Worm (Caenorhabditis elegans) whole organism, L4 larva: ENCODE measurements around the gene F54C8.1.
"Not testable (repeated sequence)": the region's sequence is repeated elsewhere in the genome, so short reads cannot be mapped to it uniquely, and the experiment has no call there.

Source experiments
- ama-1 ChIP-seq: fragments of 150-350 bp; optimal IDR thresholded peaks from 2 replicates; lab custom pipeline; 2014; ENCODE audit warnings: inconsistent platforms, mixed read lengths
- ctbp-1 ChIP-seq: fragments of 200-800 bp; sonication (Bioruptor generic); IDR thresholded peaks from 2 replicates; pipeline ENCODE4 v1.3.6; 2022; ENCODE audit warnings: missing genetic modification reagents, missing genetic modification characterization, missing compliant biosample characterization
- egl-27 ChIP-seq: sonication (generic microtip); optimal IDR thresholded peaks from 3 replicates; lab custom pipeline; 2017; ENCODE audit warnings: missing biosample characterization, missing genetic modification reagents, missing genetic modification characterization
- nhr-237 ChIP-seq: sonication (generic microtip); optimal IDR thresholded peaks from 2 replicates; lab custom pipeline; 2017; ENCODE audit warnings: missing biosample characterization, missing genetic modification characterization
- nhr-6 ChIP-seq: fragments of 150-350 bp; optimal IDR thresholded peaks from 2 replicates; lab custom pipeline; 2014; ENCODE audit warnings: missing biosample characterization, missing genetic modification characterization
- ztf-11 ChIP-seq: fragments of 150-350 bp; optimal IDR thresholded peaks from 2 replicates; lab custom pipeline; 2014; ENCODE audit warnings: missing biosample characterization, missing genetic modification characterization

DNA sequence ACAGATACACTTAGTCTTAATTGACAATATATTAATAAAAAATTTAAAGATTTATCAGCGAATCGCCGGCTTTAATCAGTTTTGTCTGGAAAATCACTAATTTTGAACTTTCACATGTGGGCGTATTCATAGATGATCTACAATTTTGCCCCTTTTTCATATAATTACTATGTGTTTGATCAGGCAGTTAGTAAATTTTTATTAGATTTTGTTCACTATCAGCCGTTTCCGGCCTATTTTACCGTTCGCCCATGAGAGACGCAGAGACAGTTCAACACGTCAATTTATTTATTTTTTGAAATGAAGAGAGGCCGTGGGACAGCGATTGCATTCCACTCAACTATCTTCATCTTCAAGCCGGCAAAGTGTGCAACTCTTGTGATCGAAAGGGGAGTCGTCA lies 19.3 kb upstream of the F54C8.1 start, which contains the start of gene T26G10.4:
- not testable (repeated sequence) for TF ChIP-seq nhr-237; ztf-11 (tag; lab: Kevin White, UChicago); ctbp-1; egl-27 (tag; lab: Kevin White, UChicago); ama-1 (lab: Kevin White, UChicago); nhr-6 (tag; lab: Kevin White, UChicago)
